In genomic region chr2L:14372254-14372717, dm6 we compare ENCODE assay signal across 1 fruit fly cellular context.
A peak's percentile ranks its signal among the peaks of the same experiment; 100 is the strongest.
TF ChIP-seq lines count a peak whose summit lies in the region.

No protein-coding gene starts in this region.

TF ChIP-seq in whole organism, embryonic, 481 proteins besides CTCF, POLR2A, EP300 and RAD21 (continued from another document and continues in another):
- TF ChIP-seq CG3163 (GFP tag; optimal IDR thresholded peaks at IDR 0.05; lab: Kevin White, UChicago) (peak; percentile 35), nmo (GFP tag; optimal IDR thresholded peaks at IDR 0.05; lab: Kevin White, UChicago) (peak; percentile 20), MESR4 (GFP tag; optimal IDR thresholded peaks at IDR 0.05; lab: Kevin White, UChicago) (no peak), Hr3 (GFP tag; optimal IDR thresholded peaks at IDR 0.05; lab: Kevin White, UChicago) (peak; percentile 55), ara (GFP tag; IDR thresholded peaks at IDR 0.05; lab: Robert Waterston, UW) (no peak; the same call in 1 of the 2 replicates), slbo (GFP tag; IDR thresholded peaks at IDR 0.05; lab: Robert Waterston, UW) (peak; percentile 86), CG4730 (GFP tag; IDR thresholded peaks at IDR 0.05; lab: Robert Waterston, UW) (peak; percentile 53; the same call in 1 of the 2 replicates), HmgD (GFP tag; optimal IDR thresholded peaks at IDR 0.05; lab: Kevin White, UChicago) (no peak), TFAM (GFP tag; optimal IDR thresholded peaks at IDR 0.05; lab: Kevin White, UChicago) (no peak), Meics (GFP tag; optimal IDR thresholded peaks at IDR 0.05; lab: Kevin White, UChicago) (peak; percentile 52), slp2 (GFP tag; optimal IDR thresholded peaks at IDR 0.05; lab: Kevin White, UChicago) (peak; percentile 26), CG12659 (GFP tag; optimal IDR thresholded peaks at IDR 0.05; lab: Kevin White, UChicago) (peak; percentile 79), bab2 (GFP tag; optimal IDR thresholded peaks at IDR 0.05; lab: Kevin White, UChicago) (peak; percentile 74), CG16815 (GFP tag; optimal IDR thresholded peaks at IDR 0.05; lab: Kevin White, UChicago) (no peak), CG13123 (GFP tag; optimal IDR thresholded peaks at IDR 0.05; lab: Kevin White, UChicago) (no peak), emc (GFP tag; optimal IDR thresholded peaks at IDR 0.05; lab: Kevin White, UChicago) (no peak), dati (GFP tag; IDR thresholded peaks at IDR 0.05; lab: Robert Waterston, UW) (no peak), Tbp (GFP tag; optimal IDR thresholded peaks at IDR 0.05; lab: Kevin White, UChicago) (no peak), CG2199 (GFP tag; IDR thresholded peaks at IDR 0.05; lab: Robert Waterston, UW) (peak; percentile 23; the same call in 1 of the 3 replicates), CG15696 (tag; optimal IDR thresholded peaks at IDR 0.05; lab: Kevin White, UChicago) (no peak), cas (GFP tag; IDR thresholded peaks at IDR 0.05; lab: Robert Waterston, UW) (peak; percentile 24; the same call in 1 of the 2 replicates), sisA (GFP tag; IDR thresholded peaks at IDR 0.05; lab: Robert Waterston, UW) (peak; percentile 67), CG17385 (GFP tag; optimal IDR thresholded peaks at IDR 0.05; lab: Kevin White, UChicago) (peak; percentile 81), Sin3A (optimal IDR thresholded peaks at IDR 0.05; lab: Kevin White, UChicago) (no peak), klu (GFP tag; IDR thresholded peaks at IDR 0.05; lab: Robert Waterston, UW) (no peak; the same call in none of the 2 replicates), CG1233 (GFP tag; optimal IDR thresholded peaks at IDR 0.05; lab: Kevin White, UChicago) (peak; percentile 22), prd (optimal IDR thresholded peaks at IDR 0.05; lab: Kevin White, UChicago) (no peak), prd (GFP tag; IDR thresholded peaks at IDR 0.05; lab: Robert Waterston, UW) (peak; percentile 74), CG11504 (tag; optimal IDR thresholded peaks at IDR 0.05; lab: Kevin White, UChicago) (peak; percentile 91), Awh (GFP tag; IDR thresholded peaks at IDR 0.05; lab: Robert Waterston, UW) (peak; percentile 63), Antp (GFP tag; optimal IDR thresholded peaks at IDR 0.05; lab: Kevin White, UChicago) (peak; percentile 55), Hmr (GFP tag; optimal IDR thresholded peaks at IDR 0.05; lab: Kevin White, UChicago) (peak; percentile 76), ind (GFP tag; optimal IDR thresholded peaks at IDR 0.05; lab: Kevin White, UChicago) (no peak), Mes4 (GFP tag; optimal IDR thresholded peaks at IDR 0.05; lab: Kevin White, UChicago) (peak; percentile 14), CG13287 (GFP tag; IDR thresholded peaks at IDR 0.05; lab: Robert Waterston, UW; ENCODE audit: partially characterized antibody) (no peak), CG33557 (GFP tag; optimal IDR thresholded peaks at IDR 0.05; lab: Kevin White, UChicago) (no peak), Fer2 (tag; optimal IDR thresholded peaks at IDR 0.05; lab: Kevin White, UChicago) (no peak), CG11456 (GFP tag; IDR thresholded peaks at IDR 0.05; lab: Robert Waterston, UW) (peak; percentile 79; the same call in 2 of the 3 replicates), CG1024 (GFP tag; IDR thresholded peaks at IDR 0.05; lab: Robert Waterston, UW) (no peak), twi (tag; optimal IDR thresholded peaks at IDR 0.05; lab: Kevin White, UChicago) (no peak), CG6689 (GFP tag; IDR thresholded peaks at IDR 0.05; lab: Robert Waterston, UW) (peak; percentile 61; the same call in 1 of the 2 replicates), pzg (GFP tag; optimal IDR thresholded peaks at IDR 0.05; lab: Kevin White, UChicago) (no peak), B-H1 (GFP tag; IDR thresholded peaks at IDR 0.05; lab: Robert Waterston, UW) (peak; percentile 65), CG5180 (GFP tag; optimal IDR thresholded peaks at IDR 0.05; lab: Kevin White, UChicago) (no peak), CG4820 (GFP tag; optimal IDR thresholded peaks at IDR 0.05; lab: Kevin White, UChicago) (no peak), bcd (GFP tag; optimal IDR thresholded peaks at IDR 0.05; lab: Kevin White, UChicago) (peak; percentile 41), run (tag; optimal IDR thresholded peaks at IDR 0.05; lab: Kevin White, UChicago) (peak; percentile 46), eve (GFP tag; optimal IDR thresholded peaks at IDR 0.05; lab: Kevin White, UChicago) (peak in 1 of 2 experiments; percentile 68), dysf (GFP tag; IDR thresholded peaks at IDR 0.05; lab: Robert Waterston, UW) (peak; percentile 92), Eip74EF (GFP tag; optimal IDR thresholded peaks at IDR 0.05; lab: Kevin White, UChicago) (no peak), gcm2 (GFP tag; optimal IDR thresholded peaks at IDR 0.05; lab: Kevin White, UChicago) (peak; percentile 41), CG14965 (GFP tag; optimal IDR thresholded peaks at IDR 0.05; lab: Kevin White, UChicago; ENCODE audit: borderline replicate concordance) (no peak), CG9817 (tag; optimal IDR thresholded peaks at IDR 0.05; lab: Kevin White, UChicago) (peak; percentile 68), ken (GFP tag; IDR thresholded peaks at IDR 0.05; lab: Robert Waterston, UW) (peak; percentile 61; the same call in 1 of the 3 replicates), bbx (GFP tag; IDR thresholded peaks at IDR 0.05; lab: Robert Waterston, UW; ENCODE audit: partially characterized antibody) (no peak), bowl (GFP tag; IDR thresholded peaks at IDR 0.05; lab: Robert Waterston, UW) (peak; percentile 27; the same call in 1 of the 2 replicates), sens (GFP tag; lab: Kevin White, UChicago) (peak; percentile 95), Med (GFP tag; lab: Kevin White, UChicago) (peak; percentile 84), CG4617 (GFP tag; optimal IDR thresholded peaks at IDR 0.05; lab: Kevin White, UChicago; ENCODE audit: borderline replicate concordance) (no peak), CG31224 (GFP tag; IDR thresholded peaks at IDR 0.05; lab: Robert Waterston, UW) (peak; percentile 61; the same call in 1 of the 2 replicates), CG9727 (GFP tag; optimal IDR thresholded peaks at IDR 0.05; lab: Kevin White, UChicago) (no peak), btn (GFP tag; optimal IDR thresholded peaks at IDR 0.05; lab: Kevin White, UChicago) (no peak), HHEX (GFP tag; optimal IDR thresholded peaks at IDR 0.05; lab: Kevin White, UChicago) (no peak), stwl (tag; optimal IDR thresholded peaks at IDR 0.05; lab: Kevin White, UChicago) (no peak), CG6654 (GFP tag; optimal IDR thresholded peaks at IDR 0.05; lab: Kevin White, UChicago) (no peak), CG18011 (GFP tag; optimal IDR thresholded peaks at IDR 0.05; lab: Kevin White, UChicago) (peak; percentile 42), CG7987 (GFP tag; optimal IDR thresholded peaks at IDR 0.05; lab: Kevin White, UChicago) (no peak), ro (GFP tag; IDR thresholded peaks at IDR 0.05; lab: Robert Waterston, UW) (peak; percentile 42; the same call in 1 of the 2 replicates), fd64A (GFP tag; optimal IDR thresholded peaks at IDR 0.05; lab: Kevin White, UChicago) (no peak), Dref (GFP tag; IDR thresholded peaks at IDR 0.05; lab: Robert Waterston, UW) (no peak), CG10366 (GFP tag; IDR thresholded peaks at IDR 0.05; lab: Robert Waterston, UW) (peak; percentile 75), CG2875 (GFP tag; optimal IDR thresholded peaks at IDR 0.05; lab: Kevin White, UChicago) (peak; percentile 32), CG18764 (GFP tag; optimal IDR thresholded peaks at IDR 0.05; lab: Kevin White, UChicago) (no peak), CG10462 (GFP tag; optimal IDR thresholded peaks at IDR 0.05; lab: Kevin White, UChicago) (no peak), vnd (GFP tag; IDR thresholded peaks at IDR 0.05; lab: Robert Waterston, UW; ENCODE audit: partially characterized antibody) (no peak), CG1647 (GFP tag; optimal IDR thresholded peaks at IDR 0.05; lab: Kevin White, UChicago) (no peak), dan (GFP tag; IDR thresholded peaks at IDR 0.05; lab: Robert Waterston, UW) (no peak), Mrtf (GFP tag; IDR thresholded peaks at IDR 0.05; lab: Robert Waterston, UW) (peak; percentile 70), HmgZ (tag; optimal IDR thresholded peaks at IDR 0.05; lab: Kevin White, UChicago) (peak; percentile 55), CG7271 (tag; optimal IDR thresholded peaks at IDR 0.05; lab: Kevin White, UChicago) (no peak), Ets65A (GFP tag; lab: Kevin White, UChicago) (no peak), wek (GFP tag; optimal IDR thresholded peaks at IDR 0.05; lab: Kevin White, UChicago) (no peak), CG4328 (GFP tag; optimal IDR thresholded peaks at IDR 0.05; lab: Kevin White, UChicago) (no peak), crp (GFP tag; optimal IDR thresholded peaks at IDR 0.05; lab: Kevin White, UChicago) (no peak), bsh (GFP tag; optimal IDR thresholded peaks at IDR 0.05; lab: Kevin White, UChicago) (peak in 1 of 2 experiments; percentile 67), Dp (GFP tag; optimal IDR thresholded peaks at IDR 0.05; lab: Kevin White, UChicago) (no peak), row (GFP tag; IDR thresholded peaks at IDR 0.05; lab: Robert Waterston, UW) (peak; percentile 86), CG10209 (GFP tag; optimal IDR thresholded peaks at IDR 0.05; lab: Kevin White, UChicago) (peak; percentile 61), gsb (GFP tag; IDR thresholded peaks at IDR 0.05; lab: Robert Waterston, UW) (peak; percentile 62), Oaz (GFP tag; IDR thresholded peaks at IDR 0.05; lab: Robert Waterston, UW) (peak; percentile 71), seq (GFP tag; IDR thresholded peaks at IDR 0.05; lab: Robert Waterston, UW) (peak; percentile 76), CG6765 (GFP tag; optimal IDR thresholded peaks at IDR 0.05; lab: Kevin White, UChicago) (peak; percentile 9), CG32772 (GFP tag; IDR thresholded peaks at IDR 0.05; lab: Robert Waterston, UW) (peak; percentile 42; the same call in 1 of the 2 replicates), CG9932 (GFP tag; IDR thresholded peaks at IDR 0.05; lab: Robert Waterston, UW) (peak; percentile 88), CG32532 (GFP tag; IDR thresholded peaks at IDR 0.05; lab: Robert Waterston, UW) (peak; percentile 78), D19A (tag; optimal IDR thresholded peaks at IDR 0.05; lab: Kevin White, UChicago) (peak; percentile 77), H2.0 (GFP tag; IDR thresholded peaks at IDR 0.05; lab: Robert Waterston, UW) (peak; percentile 75), chn (GFP tag; optimal IDR thresholded peaks at IDR 0.05; lab: Kevin White, UChicago) (peak; percentile 61), CG7372 (GFP tag; IDR thresholded peaks at IDR 0.05; lab: Robert Waterston, UW) (peak; percentile 66; the same call in 1 of the 2 replicates), CG7745 (tag; optimal IDR thresholded peaks at IDR 0.05; lab: Kevin White, UChicago) (no peak), Dbx (GFP tag; IDR thresholded peaks at IDR 0.05; lab: Robert Waterston, UW) (peak; percentile 79), lab (GFP tag; optimal IDR thresholded peaks at IDR 0.05; lab: Kevin White, UChicago) (peak; percentile 30), gsb-n (tag; optimal IDR thresholded peaks at IDR 0.05; lab: Kevin White, UChicago) (no peak), CG8281 (tag; optimal IDR thresholded peaks at IDR 0.05; lab: Kevin White, UChicago) (no peak), sim (GFP tag; IDR thresholded peaks at IDR 0.05; lab: Robert Waterston, UW) (no peak), CG12769 (tag; optimal IDR thresholded peaks at IDR 0.05; lab: Kevin White, UChicago) (peak; percentile 85), Sox102F (GFP tag; optimal IDR thresholded peaks at IDR 0.05; lab: Kevin White, UChicago) (peak; percentile 94), CG1602 (GFP tag; optimal IDR thresholded peaks at IDR 0.05; lab: Kevin White, UChicago) (peak; percentile 31), Six4 (GFP tag; optimal IDR thresholded peaks at IDR 0.05; lab: Kevin White, UChicago) (no peak), CG11093 (GFP tag; IDR thresholded peaks at IDR 0.05; lab: Robert Waterston, UW) (peak; percentile 41; the same call in 1 of the 3 replicates), kni (GFP tag; optimal IDR thresholded peaks at IDR 0.05; lab: Kevin White, UChicago) (no peak), mirr (GFP tag; optimal IDR thresholded peaks at IDR 0.05; lab: Kevin White, UChicago) (no peak), grn (GFP tag; optimal IDR thresholded peaks at IDR 0.05; lab: Kevin White, UChicago) (no peak), so (GFP tag; IDR thresholded peaks at IDR 0.05; lab: Robert Waterston, UW) (peak; percentile 66; the same call in 2 of the 3 replicates), z (GFP tag; IDR thresholded peaks at IDR 0.05; lab: Robert Waterston, UW) (no peak), lbe (GFP tag; optimal IDR thresholded peaks at IDR 0.05; lab: Kevin White, UChicago) (no peak), CG3726 (GFP tag; IDR thresholded peaks at IDR 0.05; lab: Robert Waterston, UW) (0 out of 3 replicates have a peak, but pooled peaks have one; percentile 20), gfzf (GFP tag; optimal IDR thresholded peaks at IDR 0.05; lab: Kevin White, UChicago) (no peak), Dip2 (GFP tag; IDR thresholded peaks at IDR 0.05; lab: Robert Waterston, UW) (no peak), usp (GFP tag; optimal IDR thresholded peaks at IDR 0.05; lab: Kevin White, UChicago) (no peak), CG17802 (tag; optimal IDR thresholded peaks at IDR 0.05; lab: Kevin White, UChicago) (no peak), CG2129 (GFP tag; IDR thresholded peaks at IDR 0.05; lab: Robert Waterston, UW; ENCODE audit: partially characterized antibody) (no peak), mld (GFP tag; IDR thresholded peaks at IDR 0.05; lab: Robert Waterston, UW; ENCODE audit: partially characterized antibody) (no peak), sima (GFP tag; optimal IDR thresholded peaks at IDR 0.05; lab: Kevin White, UChicago) (peak; percentile 46), Vsx1 (GFP tag; optimal IDR thresholded peaks at IDR 0.05; lab: Kevin White, UChicago) (peak; percentile 43), Bdp1 (GFP tag; optimal IDR thresholded peaks at IDR 0.05; lab: Kevin White, UChicago) (peak; percentile 42), sc (optimal IDR thresholded peaks at IDR 0.05; lab: Kevin White, UChicago) (no peak), sc (GFP tag; optimal IDR thresholded peaks at IDR 0.05; lab: Kevin White, UChicago) (no peak), en (GFP tag; optimal IDR thresholded peaks at IDR 0.05; lab: Kevin White, UChicago) (no peak), Side (GFP tag; optimal IDR thresholded peaks at IDR 0.05; lab: Kevin White, UChicago) (peak; percentile 2), Hsf (GFP tag; optimal IDR thresholded peaks at IDR 0.05; lab: Kevin White, UChicago) (peak; percentile 83), CG12104 (GFP tag; optimal IDR thresholded peaks at IDR 0.05; lab: Kevin White, UChicago) (no peak), CG9437 (GFP tag; optimal IDR thresholded peaks at IDR 0.05; lab: Kevin White, UChicago) (peak; percentile 66), dpn (GFP tag; optimal IDR thresholded peaks at IDR 0.05; lab: Kevin White, UChicago) (peak; percentile 54 to 78)
